Worm (Caenorhabditis elegans): ENCODE data around the gene gar-3.

ce11 chrV:14521000-14521399 lies 58.5 kb downstream of the gar-3 start, which contains the start of gene C53A5.17:
- TF ChIP-seq zag-1 (tag; optimal IDR thresholded peaks at IDR 0.05) (no peak), mdl-1 (tag; optimal IDR thresholded peaks at IDR 0.05) (no peak), irx-1 (tag; optimal IDR thresholded peaks at IDR 0.05) (no peak), xbp-1 (tag; optimal IDR thresholded peaks at IDR 0.05) (no peak), nhr-11 (tag; optimal IDR thresholded peaks at IDR 0.05) (no peak)
